Worm (Caenorhabditis elegans): Measurements from ENCODE around the gene agt-1.

- TF ChIP-seq ama-1 (optimal IDR thresholded peaks at IDR 0.05) (no peak), fkh-10 (GFP tag; optimal IDR thresholded peaks at IDR 0.05) (no peak), unc-86 (tag; optimal IDR thresholded peaks at IDR 0.05) (no peak), elt-2 (tag; optimal IDR thresholded peaks at IDR 0.05) (no peak), nfya-1 (tag; optimal IDR thresholded peaks at IDR 0.05) (no peak), K02D7.2 (tag; optimal IDR thresholded peaks at IDR 0.05) (no peak), pha-4 (tag; optimal IDR thresholded peaks at IDR 0.05) (no peak), hlh-8 (tag; optimal IDR thresholded peaks at IDR 0.05) (no peak), ceh-9 (tag; optimal IDR thresholded peaks at IDR 0.05) (no peak), npax-4 (tag; optimal IDR thresholded peaks at IDR 0.05) (no peak), Y22D7AL.16 (tag; optimal IDR thresholded peaks at IDR 0.05) (no peak), pqm-1 (tag; optimal IDR thresholded peaks at IDR 0.05) (no peak), unc-3 (GFP tag; conservative IDR thresholded peaks at IDR 0.05) (no peak), unc-3 (tag; optimal IDR thresholded peaks at IDR 0.05) (no peak), C08G9.2 (tag; optimal IDR thresholded peaks at IDR 0.05) (no peak)
These were observed 25.5 kb upstream of the agt-1 start for ce11 chrIV:13394686-13395085.
